Worm (Caenorhabditis elegans) whole organism, young adult: ENCODE measurements around the gene sri-6.
A peak's percentile ranks its signal among the peaks of the same experiment; 100 is the strongest.

Source experiments
- F57A8.1 ChIP-seq: fragments of 200-800 bp; sonication (Bioruptor generic); optimal IDR thresholded peaks from 2 replicates; lab custom pipeline; 2018; ENCODE audit warnings: mild to moderate bottlenecking, missing genetic modification characterization, moderate library complexity, missing compliant biosample characterization
- Y53G8AR.9 ChIP-seq: fragments of 200-800 bp; sonication (Bioruptor generic); conservative IDR thresholded peaks from 2 replicates; pipeline ENCODE4 v1.3.6; 2022; ENCODE audit warnings: missing genetic modification reagents, missing genetic modification characterization, missing compliant biosample characterization
- akir-1 ChIP-seq: fragments of 200-800 bp; sonication (Bioruptor generic); optimal IDR thresholded peaks from 2 replicates; lab custom pipeline; 2018; ENCODE audit warnings: mild to moderate bottlenecking, missing genetic modification characterization, moderate library complexity, missing compliant biosample characterization
- ama-1 ChIP-seq, 3 experiments: fragments of 150-350 bp in 1 of 3; sonication (generic microtip) in 2 of 3; optimal IDR thresholded peaks; 2 replicates each; lab custom pipeline; 2014 to 2018; ENCODE audit warnings: missing biosample characterization in 2 of 3, missing genetic modification characterization in 2 of 3, missing genetic modification reagents in 2 of 3
- attf-5 ChIP-seq: fragments of 200-800 bp; sonication (Bioruptor generic); optimal IDR thresholded peaks from 2 replicates; lab custom pipeline; 2018; ENCODE audit warnings: mild to moderate bottlenecking, missing genetic modification characterization, missing compliant biosample characterization
- bed-1 ChIP-seq: fragments of 200-800 bp; sonication (Bioruptor generic); IDR thresholded peaks from 2 replicates; pipeline ENCODE4 v1.3.6; 2022; ENCODE audit warnings: missing genetic modification reagents, missing genetic modification characterization, missing compliant biosample characterization
- chd-7 ChIP-seq: sonication (generic microtip); optimal IDR thresholded peaks from 2 replicates; lab custom pipeline; 2016; ENCODE audit warnings: mild to moderate bottlenecking, missing genetic modification characterization, moderate library complexity, missing compliant biosample characterization
- egl-18 ChIP-seq: fragments of 200-800 bp; sonication (Bioruptor generic); IDR thresholded peaks from 2 replicates; pipeline ENCODE4 v1.3.6; 2022; ENCODE audit warnings: missing genetic modification reagents, missing genetic modification characterization, missing compliant biosample characterization
- nfya-2 ChIP-seq: fragments of 200-800 bp; sonication (Bioruptor generic); IDR thresholded peaks from 2 replicates; pipeline ENCODE4 v1.3.6; 2022; ENCODE audit warnings: missing genetic modification reagents, missing genetic modification characterization, missing compliant biosample characterization
- pha-4 ChIP-seq: fragments of 150-350 bp; sonication (generic microtip); optimal IDR thresholded peaks from 2 replicates; lab custom pipeline; 2014; ENCODE audit warnings: missing biosample characterization, missing genetic modification reagents, missing genetic modification characterization
- rpc-1 ChIP-seq, 2 experiments: fragments of 150-350 bp in 1 of 2; sonication (generic microtip) in 1 of 2; optimal IDR thresholded peaks; 2 replicates each; lab custom pipeline; 2014 to 2018; ENCODE audit warnings: missing biosample characterization in 1 of 2, missing genetic modification characterization in 1 of 2, missing genetic modification reagents in 1 of 2, missing genotype in 1 of 2
- unc-130 ChIP-seq: sonication (generic microtip); optimal IDR thresholded peaks from 2 replicates; lab custom pipeline; 2016; ENCODE audit warnings: missing genetic modification reagents, missing genetic modification characterization, missing compliant biosample characterization
- unc-62 ChIP-seq: fragments of 150-350 bp; optimal IDR thresholded peaks from 2 replicates; lab custom pipeline; 2014; ENCODE audit warnings: missing biosample characterization, missing genetic modification reagents, missing genetic modification characterization
- ztf-26 ChIP-seq: sonication (generic microtip); optimal IDR thresholded peaks from 2 replicates; lab custom pipeline; 2017; ENCODE audit warnings: missing genetic modification characterization, missing compliant biosample characterization

DNA sequence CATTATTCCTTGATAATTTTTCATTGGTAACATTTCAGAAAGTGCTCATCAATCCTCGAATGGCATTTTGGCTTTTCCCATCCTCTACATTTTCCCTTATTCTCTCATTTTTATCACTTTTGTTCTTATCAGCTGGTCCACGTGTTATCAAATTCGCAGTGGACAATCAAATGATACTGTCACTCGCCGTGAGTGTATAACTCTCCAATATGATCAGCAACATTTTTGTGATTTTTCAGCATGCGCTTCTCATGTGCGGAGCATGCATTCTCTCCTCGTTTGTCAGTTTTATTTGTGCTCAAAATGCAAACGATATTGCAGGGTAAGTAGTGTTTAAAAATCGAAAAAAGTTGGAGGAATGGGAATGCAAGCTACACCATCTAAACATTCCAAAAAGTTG is 27.1 kb downstream of the sri-6 start:
- TF ChIP-seq bed-1: no peak
- peak; percentile 42 for TF ChIP-seq pha-4 (tag; lab: Kevin White, UChicago)
- no peak for TF ChIP-seq egl-18 (GFP tag; lab: Robert Waterston, UW)
- no peak for TF ChIP-seq akir-1 (GFP tag; lab: Kevin White, UChicago)
- TF ChIP-seq rpc-1 (optimal IDR thresholded peaks at IDR 0.05; lab: Kevin White, UChicago): no peak
- no peak for TF ChIP-seq rpc-1 (tag; optimal IDR thresholded peaks at IDR 0.05; lab: Kevin White, UChicago)
- no peak for TF ChIP-seq attf-5 (GFP tag; lab: Kevin White, UChicago)
- TF ChIP-seq unc-62 (GFP tag; lab: Kevin White, UChicago): no peak
- TF ChIP-seq chd-7 (tag; lab: Kevin White, UChicago): no peak
- TF ChIP-seq F57A8.1 (GFP tag; lab: Kevin White, UChicago): no peak
- no peak for TF ChIP-seq ztf-26 (tag; lab: Kevin White, UChicago)
- no peak for TF ChIP-seq ama-1 (optimal IDR thresholded peaks at IDR 0.05; lab: Kevin White, UChicago)
- TF ChIP-seq ama-1 (GFP tag; optimal IDR thresholded peaks at IDR 0.05; lab: Kevin White, UChicago): no peak
- TF ChIP-seq nfya-2 (GFP tag; lab: Robert Waterston, UW): no peak
- no peak for TF ChIP-seq Y53G8AR.9 (GFP tag; lab: Robert Waterston, UW)
- no peak for TF ChIP-seq unc-130
